Worm (Caenorhabditis elegans) whole organism, early embryonic: ENCODE results near the gene F53H4.2.

Experiments
- aly-1 ChIP-seq: sonication (generic microtip); optimal IDR thresholded peaks from 2 replicates; lab custom pipeline; 2016; ENCODE audit warnings: missing genetic modification characterization, missing compliant biosample characterization
- ama-1 ChIP-seq: fragments of 150-350 bp; optimal IDR thresholded peaks from 2 replicates; lab custom pipeline; 2014
- ceh-13 ChIP-seq: fragments of 200-800 bp; sonication (Bioruptor generic); optimal IDR thresholded peaks from 2 replicates; lab custom pipeline; 2018; ENCODE audit warnings: mild to moderate bottlenecking, missing genetic modification characterization, missing compliant biosample characterization
- flt-1 ChIP-seq: fragments of 200-800 bp; sonication (Bioruptor generic); IDR thresholded peaks from 2 replicates; pipeline ENCODE4 v1.3.6; 2022; ENCODE audit warnings: missing genetic modification characterization, missing compliant biosample characterization
- hmg-4 ChIP-seq: fragments of 200-800 bp; sonication (Bioruptor generic); optimal IDR thresholded peaks from 2 replicates; lab custom pipeline; 2018; ENCODE audit warnings: mild to moderate bottlenecking, missing genetic modification characterization, missing compliant biosample characterization
- pes-1 ChIP-seq: fragments of 200-800 bp; sonication (Bioruptor generic); IDR thresholded peaks from 2 replicates; pipeline ENCODE4 v1.3.6; 2022; ENCODE audit warnings: missing genetic modification reagents, missing genetic modification characterization, missing compliant biosample characterization
- tbx-37 ChIP-seq: fragments of 200-800 bp; sonication (Bioruptor generic); conservative IDR thresholded peaks from 2 replicates; pipeline ENCODE4 v1.3.6; 2022; ENCODE audit warnings: missing genetic modification reagents, missing genetic modification characterization, missing compliant biosample characterization
- tra-4 ChIP-seq: sonication (generic microtip); optimal IDR thresholded peaks from 2 replicates; lab custom pipeline; 2017; ENCODE audit warnings: missing genetic modification characterization, missing compliant biosample characterization

ce11 chrX:15887989-15888388, 31.0 kb downstream of the F53H4.2 start:
- TF ChIP-seq pes-1 (GFP tag; lab: Robert Waterston, UW): no peak
- TF ChIP-seq ceh-13: no peak
- TF ChIP-seq aly-1: no peak
- no peak for TF ChIP-seq tbx-37
- TF ChIP-seq flt-1 (GFP tag; lab: Robert Waterston, UW): no peak
- no peak for TF ChIP-seq hmg-4 (GFP tag; lab: Kevin White, UChicago)
- no peak for TF ChIP-seq ama-1 (lab: Kevin White, UChicago)
- TF ChIP-seq tra-4: no peak
